Worm (Caenorhabditis elegans) whole organism, late embryonic: ENCODE data around the gene C24H12.1.
"Not testable (repeated sequence)": the region's sequence is repeated elsewhere in the genome, so short reads cannot be mapped to it uniquely, and the experiment has no call there.

Experiments
- C08G9.2 ChIP-seq: sonication (generic microtip); optimal IDR thresholded peaks from 2 replicates; lab custom pipeline; 2016; ENCODE audit warnings: mild to moderate bottlenecking, missing genetic modification characterization, moderate library complexity, missing compliant biosample characterization
- C38D4.7 ChIP-seq: fragments of 200-800 bp; sonication (Bioruptor generic); optimal IDR thresholded peaks from 2 replicates; lab custom pipeline; 2018; ENCODE audit warnings: mild to moderate bottlenecking, missing genetic modification characterization, moderate library complexity, missing compliant biosample characterization
- T23F11.4 ChIP-seq: fragments of 200-800 bp; sonication (Bioruptor generic); optimal IDR thresholded peaks from 2 replicates; lab custom pipeline; 2018; ENCODE audit warnings: mild to moderate bottlenecking, missing genetic modification characterization, missing compliant biosample characterization
- Y22D7AL.16 ChIP-seq: sonication (generic microtip); optimal IDR thresholded peaks from 2 replicates; lab custom pipeline; 2016; ENCODE audit warnings: missing genetic modification characterization, missing compliant biosample characterization
- ahr-1 ChIP-seq: sonication (generic microtip); optimal IDR thresholded peaks from 2 replicates; lab custom pipeline; 2016; ENCODE audit warnings: missing genetic modification characterization, missing compliant biosample characterization
- ama-1 ChIP-seq: fragments of 150-350 bp; optimal IDR thresholded peaks from 2 replicates; lab custom pipeline; 2014
- ceh-18 ChIP-seq: sonication (generic microtip); optimal IDR thresholded peaks from 2 replicates; lab custom pipeline; 2016; ENCODE audit warnings: missing genetic modification characterization, missing compliant biosample characterization
- ceh-30 ChIP-seq: fragments of 150-350 bp; optimal IDR thresholded peaks from 2 replicates; lab custom pipeline; 2014; ENCODE audit warnings: missing biosample characterization, missing genetic modification characterization
- ceh-31 ChIP-seq: sonication (generic microtip); optimal IDR thresholded peaks from 2 replicates; lab custom pipeline; 2016; ENCODE audit warnings: missing genetic modification characterization, missing compliant biosample characterization
- elt-2 ChIP-seq: sonication (generic microtip); optimal IDR thresholded peaks from 2 replicates; lab custom pipeline; 2016; ENCODE audit warnings: missing genetic modification reagents, missing genetic modification characterization, missing compliant biosample characterization
- eyg-1 ChIP-seq: sonication (generic microtip); optimal IDR thresholded peaks from 2 replicates; lab custom pipeline; 2016; ENCODE audit warnings: missing genotype, missing genetic modification characterization, missing compliant biosample characterization
- fax-1 ChIP-seq: sonication (generic microtip); optimal IDR thresholded peaks from 2 replicates; lab custom pipeline; 2016; ENCODE audit warnings: missing genotype, missing genetic modification characterization, missing compliant biosample characterization
- fkh-10 ChIP-seq: fragments of 150-350 bp; optimal IDR thresholded peaks from 2 replicates; lab custom pipeline; 2014; ENCODE audit warnings: missing biosample characterization, missing genetic modification reagents, missing genetic modification characterization
- fkh-6 ChIP-seq: sonication (generic microtip); optimal IDR thresholded peaks from 2 replicates; lab custom pipeline; 2016; ENCODE audit warnings: missing genetic modification characterization, missing compliant biosample characterization
- gmeb-2 ChIP-seq: sonication (generic microtip); optimal IDR thresholded peaks from 2 replicates; lab custom pipeline; 2016; ENCODE audit warnings: missing genetic modification characterization, inconsistent platforms, missing compliant biosample characterization
- hlh-13 ChIP-seq: fragments of 200-800 bp; sonication (Bioruptor generic); optimal IDR thresholded peaks from 2 replicates; lab custom pipeline; 2018; ENCODE audit warnings: mild to moderate bottlenecking, missing genetic modification characterization, missing compliant biosample characterization
- hlh-15 ChIP-seq: sonication (generic microtip); optimal IDR thresholded peaks from 2 replicates; lab custom pipeline; 2016; ENCODE audit warnings: missing genetic modification characterization, missing compliant biosample characterization
- hlh-30 ChIP-seq: sonication (generic microtip); optimal IDR thresholded peaks from 2 replicates; lab custom pipeline; 2017; ENCODE audit warnings: antibody characterized with exemption, missing genetic modification characterization, missing compliant biosample characterization; ENCODE audit not compliant: insufficient read depth
- hlh-8 ChIP-seq: sonication (generic microtip); optimal IDR thresholded peaks from 2 replicates; lab custom pipeline; 2016; ENCODE audit warnings: missing genotype, missing genetic modification characterization, missing compliant biosample characterization
- lin-11 ChIP-seq: fragments of 200-800 bp; sonication (Bioruptor generic); optimal IDR thresholded peaks from 2 replicates; lab custom pipeline; 2018; ENCODE audit warnings: mild to moderate bottlenecking, missing genetic modification characterization, missing compliant biosample characterization
- madf-2 ChIP-seq: sonication (generic microtip); optimal IDR thresholded peaks from 2 replicates; lab custom pipeline; 2017; ENCODE audit warnings: missing genetic modification characterization, missing compliant biosample characterization
- mec-3 ChIP-seq: sonication (generic microtip); optimal IDR thresholded peaks from 2 replicates; lab custom pipeline; 2016; ENCODE audit warnings: borderline replicate concordance, missing genetic modification characterization, missing compliant biosample characterization
- nfya-1 ChIP-seq: sonication (generic microtip); optimal IDR thresholded peaks from 2 replicates; lab custom pipeline; 2017; ENCODE audit warnings: missing genetic modification characterization, mild to moderate bottlenecking, missing compliant biosample characterization, antibody characterized with exemption, moderate library complexity
- nhr-232 ChIP-seq: sonication (generic microtip); optimal IDR thresholded peaks from 2 replicates; lab custom pipeline; 2016; ENCODE audit warnings: missing genetic modification characterization, missing compliant biosample characterization
- odd-2 ChIP-seq: sonication (generic microtip); optimal IDR thresholded peaks from 2 replicates; lab custom pipeline; 2017; ENCODE audit warnings: antibody characterized with exemption, mild to moderate bottlenecking, missing genetic modification characterization, missing compliant biosample characterization
- pat-9 ChIP-seq: fragments of 200-800 bp; sonication (Bioruptor generic); optimal IDR thresholded peaks from 2 replicates; lab custom pipeline; 2018; ENCODE audit warnings: mild to moderate bottlenecking, missing genetic modification characterization, moderate library complexity, missing compliant biosample characterization
- pax-1 ChIP-seq: fragments of 150-350 bp; optimal IDR thresholded peaks from 2 replicates; lab custom pipeline; 2014; ENCODE audit warnings: missing biosample characterization, missing genetic modification characterization
- pha-2 ChIP-seq: sonication (generic microtip); optimal IDR thresholded peaks from 2 replicates; lab custom pipeline; 2017; ENCODE audit warnings: mild to moderate bottlenecking, missing genetic modification characterization, missing compliant biosample characterization
- pqm-1 ChIP-seq: sonication (generic microtip); optimal IDR thresholded peaks from 2 replicates; lab custom pipeline; 2016; ENCODE audit warnings: missing genetic modification characterization, missing compliant biosample characterization
- pros-1 ChIP-seq: fragments of 150-350 bp; optimal IDR thresholded peaks from 2 replicates; lab custom pipeline; 2014; ENCODE audit warnings: missing biosample characterization, missing genetic modification reagents, missing genetic modification characterization
- ref-2 ChIP-seq: sonication (generic microtip); optimal IDR thresholded peaks from 2 replicates; lab custom pipeline; 2016; ENCODE audit warnings: missing genetic modification characterization, missing compliant biosample characterization
- rnt-1 ChIP-seq: sonication (generic microtip); optimal IDR thresholded peaks from 2 replicates; lab custom pipeline; 2016; ENCODE audit warnings: missing genetic modification characterization, missing compliant biosample characterization
- sox-2 ChIP-seq: fragments of 200-800 bp; sonication (Bioruptor generic); IDR thresholded peaks from 2 replicates; pipeline ENCODE4 v1.3.6; 2022; ENCODE audit warnings: missing genetic modification reagents, missing genetic modification characterization, missing compliant biosample characterization
- sox-4 ChIP-seq: sonication (generic microtip); optimal IDR thresholded peaks from 2 replicates; lab custom pipeline; 2017; ENCODE audit warnings: mild to moderate bottlenecking, missing genetic modification characterization, inconsistent platforms, missing compliant biosample characterization
- tbx-2 ChIP-seq: sonication (generic microtip); optimal IDR thresholded peaks from 2 replicates; lab custom pipeline; 2016; ENCODE audit warnings: missing genetic modification characterization, missing compliant biosample characterization
- tbx-7 ChIP-seq: sonication (generic microtip); optimal IDR thresholded peaks from 2 replicates; lab custom pipeline; 2016; ENCODE audit warnings: missing genotype, missing genetic modification characterization, missing compliant biosample characterization
- unc-3 ChIP-seq, 2 experiments: fragments of 200-800 bp in 1 of 2; sonication (Bioruptor generic) in 1 of 2; sonication (generic microtip) in 1 of 2; conservative IDR thresholded peaks in 1 of 2; optimal IDR thresholded peaks in 1 of 2; 2 replicates each; pipeline versions ENCODE4 v1.3.6 to Lab custom; 2016 to 2022; ENCODE audit warnings: missing compliant biosample characterization in 2 of 2, missing genetic modification characterization in 2 of 2, missing genetic modification reagents in 1 of 2
- unc-42 ChIP-seq: sonication (generic microtip); optimal IDR thresholded peaks from 2 replicates; lab custom pipeline; 2016; ENCODE audit warnings: missing genotype, missing genetic modification characterization, missing compliant biosample characterization
- unc-55 ChIP-seq: sonication (generic microtip); optimal IDR thresholded peaks from 2 replicates; lab custom pipeline; 2017; ENCODE audit warnings: missing biosample characterization, missing genetic modification reagents, missing genetic modification characterization
- zip-5 ChIP-seq: sonication (generic microtip); optimal IDR thresholded peaks from 2 replicates; lab custom pipeline; 2016; ENCODE audit warnings: missing genetic modification characterization, missing compliant biosample characterization
- ztf-16 ChIP-seq: sonication (generic microtip); optimal IDR thresholded peaks from 2 replicates; lab custom pipeline; 2017; ENCODE audit warnings: missing genetic modification characterization, missing compliant biosample characterization

Gene C24H12.1

DNA sequence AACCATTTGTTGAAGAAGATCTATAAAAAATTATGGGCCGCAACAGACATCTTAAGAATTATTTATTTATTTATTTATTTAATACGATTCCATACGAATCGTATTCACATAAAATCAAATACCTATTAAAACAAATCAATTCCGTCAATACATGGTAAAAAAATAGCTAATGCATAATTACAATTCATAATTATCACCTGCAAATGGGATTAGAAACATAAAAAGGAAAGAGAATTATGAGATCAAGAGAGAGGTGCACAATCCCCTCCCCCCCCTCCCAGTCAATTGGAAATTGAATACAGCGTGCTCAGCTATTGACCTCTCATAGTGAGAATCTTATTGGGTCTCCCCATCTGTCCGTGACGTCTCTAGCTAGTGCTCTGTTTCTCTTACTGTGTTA lies at the start of gene C24H12.1:
TSS of gene C24H12.1 (plus strand) at position 301 of the 400 bp plus-strand sequence.
- not testable (repeated sequence) for TF ChIP-seq rnt-1, fax-1, madf-2
- TF ChIP-seq, all 69 proteins: peak for 0; not testable (repeated sequence) for 69

ce11 chrII:399321-399720 lies 41.9 kb upstream of the C24H12.1 start, which contains the start of gene C03H5.6:
Gene C03H5.6 (minus strand): TSS chrII:399421.
- TF ChIP-seq mec-3 (tag; lab: Kevin White, UChicago): no peak
- no peak for TF ChIP-seq pat-9 (tag; lab: Kevin White, UChicago)
- TF ChIP-seq fkh-6: no peak
- TF ChIP-seq hlh-15 (tag; lab: Kevin White, UChicago): no peak
- no peak for TF ChIP-seq zip-5 (tag; lab: Kevin White, UChicago)
- no peak for TF ChIP-seq eyg-1

DNA sequence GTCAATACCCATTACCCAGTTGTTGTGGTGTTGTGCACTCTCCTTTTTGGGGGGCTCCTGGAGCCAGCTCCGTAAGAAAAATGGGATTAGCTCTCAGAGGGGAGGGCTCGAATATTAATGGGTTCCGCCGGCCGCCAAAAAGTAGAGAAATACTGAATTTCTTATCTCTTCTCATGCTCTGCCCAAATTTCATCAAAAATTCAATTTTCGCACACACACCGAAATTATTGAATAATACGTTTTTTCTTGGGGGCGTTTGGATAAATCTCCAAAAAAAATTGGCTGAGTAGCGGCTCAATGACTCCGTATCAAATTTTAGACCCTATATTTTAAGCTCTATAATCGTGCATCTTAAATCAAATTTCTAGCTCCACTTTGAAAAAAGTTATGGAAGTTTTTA lies 41.0 kb upstream of the C24H12.1 start:
- TF ChIP-seq pqm-1 (tag; lab: Kevin White, UChicago) (no peak), C08G9.2 (tag; lab: Kevin White, UChicago) (no peak), unc-42 (tag; lab: Kevin White, UChicago) (peak; percentile 81)

ce11 chrII:401211-401610 lies 40.0 kb upstream of the C24H12.1 start:
- TF ChIP-seq nhr-232 (tag; lab: Kevin White, UChicago) (no peak), unc-3 (GFP tag; conservative IDR thresholded peaks at IDR 0.05; lab: Robert Waterston, UW) (0 out of 2 replicates have a peak, but pooled peaks have one; percentile 7), unc-3 (tag; optimal IDR thresholded peaks at IDR 0.05; lab: Kevin White, UChicago) (peak; percentile 63), unc-42 (tag; lab: Kevin White, UChicago) (peak; percentile 41), zip-5 (tag; lab: Kevin White, UChicago) (no peak), pha-2 (tag; lab: Kevin White, UChicago) (no peak), hlh-13 (GFP tag; lab: Kevin White, UChicago) (no peak), ztf-16 (tag; lab: Kevin White, UChicago) (no peak), pat-9 (tag; lab: Kevin White, UChicago) (no peak), nfya-1 (peak; percentile 8), ceh-31 (tag; lab: Kevin White, UChicago) (peak; percentile 9), ama-1 (lab: Kevin White, UChicago) (no peak)

DNA sequence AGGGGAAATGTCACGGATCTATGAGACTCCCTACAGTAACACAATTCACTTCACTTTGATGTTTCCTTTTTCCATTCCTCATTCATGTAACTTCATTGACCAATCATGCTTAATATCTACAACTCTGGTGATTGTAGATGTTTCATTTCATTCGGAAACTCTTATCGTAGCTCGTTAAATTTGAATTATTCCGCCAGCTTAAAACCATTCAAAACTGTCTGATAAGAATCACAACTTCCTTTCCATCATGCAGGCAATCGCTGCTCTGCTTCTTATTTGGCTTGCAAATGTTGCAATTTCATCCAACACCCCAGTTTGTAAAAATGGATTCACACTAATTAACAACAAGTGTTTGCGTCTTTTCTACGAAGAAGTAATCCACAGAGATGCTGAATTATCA lies 38.8 kb upstream of the C24H12.1 start, which contains the start of gene clec-10:
TSS of gene clec-10 (plus strand) at position 244 of the 400 bp plus-strand sequence.
- TF ChIP-seq sox-4 (tag; lab: Kevin White, UChicago): no peak
- no peak for TF ChIP-seq lin-11

- no peak for TF ChIP-seq ahr-1 (tag; lab: Kevin White, UChicago)
- peak; percentile 78 for TF ChIP-seq nfya-1
- TF ChIP-seq unc-42 (tag; lab: Kevin White, UChicago): peak; percentile 59
- TF ChIP-seq C38D4.7: no peak
- TF ChIP-seq pax-1: peak; percentile 66
- TF ChIP-seq hlh-8: no peak
- TF ChIP-seq ceh-30 (tag; lab: Kevin White, UChicago): peak; percentile 91
- no peak for TF ChIP-seq gmeb-2 (tag; lab: Kevin White, UChicago)
- TF ChIP-seq elt-2: peak; percentile 35
- no peak for TF ChIP-seq pat-9 (tag; lab: Kevin White, UChicago)
- no peak for TF ChIP-seq T23F11.4 (GFP tag; lab: Kevin White, UChicago)
- TF ChIP-seq ztf-16 (tag; lab: Kevin White, UChicago): peak; percentile 1
- peak; percentile 16 for TF ChIP-seq hlh-30 (tag; lab: Kevin White, UChicago)
- peak; percentile 42 for TF ChIP-seq ceh-18 (tag; lab: Kevin White, UChicago)
- no peak for TF ChIP-seq unc-3 (GFP tag; conservative IDR thresholded peaks at IDR 0.05; lab: Robert Waterston, UW)
- TF ChIP-seq unc-3 (tag; optimal IDR thresholded peaks at IDR 0.05; lab: Kevin White, UChicago): no peak
- no peak for TF ChIP-seq ref-2 (tag; lab: Kevin White, UChicago)
- TF ChIP-seq tbx-2 (tag; lab: Kevin White, UChicago): peak; percentile 55
- peak; percentile 71 for TF ChIP-seq unc-55 (GFP tag; lab: Kevin White, UChicago)
- peak; percentile 19 for TF ChIP-seq ceh-31 (tag; lab: Kevin White, UChicago)
- TF ChIP-seq fkh-6: no peak
- no peak for TF ChIP-seq Y22D7AL.16
- no peak for TF ChIP-seq fkh-10 (GFP tag; lab: Kevin White, UChicago)
- TF ChIP-seq odd-2 (tag; lab: Kevin White, UChicago): no peak
- peak; percentile 2 for TF ChIP-seq pros-1
- no peak for TF ChIP-seq ama-1 (lab: Kevin White, UChicago)
- no peak for TF ChIP-seq tbx-7 (tag; lab: Kevin White, UChicago)
- no peak for TF ChIP-seq sox-2
These were observed 30.4 kb upstream of the C24H12.1 start, which contains the start of the genes dnsn-1 and C24H12.4 for ce11 chrII:410832-411231. Gene dnsn-1 (minus strand): TSS chrII:410932. Gene C24H12.4 (plus strand): TSS chrII:411222.
